Worm (Caenorhabditis elegans): ENCODE data around the gene K09H11.6.

The K09H11.6 gene

ce11 chrV:5705510-5705909, 30.5 kb downstream of the K09H11.6 start, which contains the start of gene peli-1:
TSS of gene peli-1 (plus strand) at chrV:5705810.
- TF ChIP-seq sox-4 (tag; optimal IDR thresholded peaks at IDR 0.05): no peak
- no peak for TF ChIP-seq ceh-88 (GFP tag; IDR thresholded peaks at IDR 0.05)
- TF ChIP-seq mef-2 (tag; optimal IDR thresholded peaks at IDR 0.05): no peak
- TF ChIP-seq irx-1 (tag; optimal IDR thresholded peaks at IDR 0.05): no peak
- no peak for TF ChIP-seq lin-14 (GFP tag; optimal IDR thresholded peaks at IDR 0.05)
- TF ChIP-seq ets-5 (GFP tag; IDR thresholded peaks at IDR 0.05): no peak
- TF ChIP-seq zip-4 (GFP tag; optimal IDR thresholded peaks at IDR 0.05): no peak
- TF ChIP-seq F16B12.6 (tag; optimal IDR thresholded peaks at IDR 0.05): no peak
- no peak for TF ChIP-seq aly-2 (tag; optimal IDR thresholded peaks at IDR 0.05)
- no peak for TF ChIP-seq egl-13 (tag; optimal IDR thresholded peaks at IDR 0.05)
- no peak for TF ChIP-seq fkh-10 (GFP tag; optimal IDR thresholded peaks at IDR 0.05)
- TF ChIP-seq pqm-1 (tag; optimal IDR thresholded peaks at IDR 0.05): no peak
- no peak for TF ChIP-seq tbx-2 (tag; optimal IDR thresholded peaks at IDR 0.05)
- TF ChIP-seq ceh-63 (GFP tag; optimal IDR thresholded peaks at IDR 0.05): no peak
- no peak for TF ChIP-seq mab-9 (GFP tag; IDR thresholded peaks at IDR 0.05)
- no peak for TF ChIP-seq ces-1 (GFP tag; optimal IDR thresholded peaks at IDR 0.05)
- TF ChIP-seq lin-39 (tag; optimal IDR thresholded peaks at IDR 0.05): no peak
- TF ChIP-seq aha-1 (tag; optimal IDR thresholded peaks at IDR 0.05): no peak
- no peak for TF ChIP-seq lin-13 (GFP tag; optimal IDR thresholded peaks at IDR 0.05)
- TF ChIP-seq fkh-8 (tag; optimal IDR thresholded peaks at IDR 0.05): no peak

ce11 chrV:5704467-5704866, 31.5 kb downstream of the K09H11.6 start:
- TF ChIP-seq zip-4 (GFP tag; optimal IDR thresholded peaks at IDR 0.05) (no peak), ztf-4 (tag; optimal IDR thresholded peaks at IDR 0.05) (no peak), tbx-2 (tag; optimal IDR thresholded peaks at IDR 0.05) (no peak), mef-2 (tag; optimal IDR thresholded peaks at IDR 0.05) (no peak), C34B4.2 (tag; optimal IDR thresholded peaks at IDR 0.05) (no peak), rnt-1 (tag; optimal IDR thresholded peaks at IDR 0.05) (no peak), ceh-82 (tag; optimal IDR thresholded peaks at IDR 0.05) (no peak), hpl-2 (GFP tag; optimal IDR thresholded peaks at IDR 0.05) (no peak), lsy-2 (tag; optimal IDR thresholded peaks at IDR 0.05) (no peak), dsc-1 (tag; optimal IDR thresholded peaks at IDR 0.05) (peak; percentile 91), nhr-47 (tag; optimal IDR thresholded peaks at IDR 0.05) (peak; percentile 37), jun-1 (tag; optimal IDR thresholded peaks at IDR 0.05) (no peak), lin-35 (GFP tag; optimal IDR thresholded peaks at IDR 0.05) (no peak), fkh-10 (GFP tag; optimal IDR thresholded peaks at IDR 0.05) (no peak), sptf-1 (tag; optimal IDR thresholded peaks at IDR 0.05) (no peak), pag-3 (tag; optimal IDR thresholded peaks at IDR 0.05; ENCODE audit: borderline replicate concordance, insufficient read depth) (no peak), dpl-1 (GFP tag; optimal IDR thresholded peaks at IDR 0.05) (no peak), nhr-90 (tag; optimal IDR thresholded peaks at IDR 0.05; ENCODE audit: poor library complexity) (no peak), elt-3 (tag; optimal IDR thresholded peaks at IDR 0.05) (no peak), irx-1 (tag; optimal IDR thresholded peaks at IDR 0.05) (no peak), ces-1 (GFP tag; optimal IDR thresholded peaks at IDR 0.05) (no peak), hlh-17 (GFP tag; optimal IDR thresholded peaks at IDR 0.05; ENCODE audit: borderline replicate concordance) (no peak), lir-3 (tag; optimal IDR thresholded peaks at IDR 0.05; ENCODE audit: poor library complexity) (no peak), sox-4 (tag; optimal IDR thresholded peaks at IDR 0.05) (peak; percentile 43), ceh-63 (GFP tag; optimal IDR thresholded peaks at IDR 0.05) (no peak), aha-1 (tag; optimal IDR thresholded peaks at IDR 0.05) (no peak), nhr-11 (tag; optimal IDR thresholded peaks at IDR 0.05) (no peak), egl-13 (tag; optimal IDR thresholded peaks at IDR 0.05) (peak; percentile 24), pqm-1 (tag; optimal IDR thresholded peaks at IDR 0.05) (no peak), lin-13 (GFP tag; optimal IDR thresholded peaks at IDR 0.05) (no peak), elt-2 (tag; optimal IDR thresholded peaks at IDR 0.05) (no peak), ets-5 (GFP tag; IDR thresholded peaks at IDR 0.05) (no peak), F16B12.6 (tag; optimal IDR thresholded peaks at IDR 0.05) (no peak), ama-1 (optimal IDR thresholded peaks at IDR 0.05) (no peak), isw-1 (GFP tag; IDR thresholded peaks at IDR 0.05) (no peak), aly-2 (tag; optimal IDR thresholded peaks at IDR 0.05) (no peak), ztf-11 (tag; optimal IDR thresholded peaks at IDR 0.05) (no peak), unc-98 (GFP tag; IDR thresholded peaks at IDR 0.05) (no peak), nhr-19 (GFP tag; conservative IDR thresholded peaks at IDR 0.05) (0 out of 2 replicates have a peak, but pooled peaks have one; percentile 12), sup-37 (GFP tag; optimal IDR thresholded peaks at IDR 0.05) (no peak), snpc-4 (tag; optimal IDR thresholded peaks at IDR 0.05) (no peak), hlh-4 (tag; optimal IDR thresholded peaks at IDR 0.05) (no peak), tlp-1 (tag; optimal IDR thresholded peaks at IDR 0.05) (no peak), nhr-20 (tag; optimal IDR thresholded peaks at IDR 0.05) (no peak)

Measured in whole organism, L1 larva.